Fruit fly (Drosophila melanogaster) whole organism, wandering third instar larva: Measurements from ENCODE around the gene Wee1.

Experiments used
- Dif ChIP-seq: fragments of 200-275, 200-300 bp; sonication (Bioruptor generic); optimal IDR thresholded peaks from 2 replicates; lab custom pipeline; 2018; ENCODE audit warnings: missing biosample characterization, missing genetic modification characterization; ENCODE audit not compliant: partially characterized antibody
- HLH106 ChIP-seq: fragments of 200-800 bp; optimal IDR thresholded peaks from 3 replicates; lab custom pipeline; 2019; ENCODE audit warnings: missing biosample characterization, mild to moderate bottlenecking, missing genetic modification characterization, moderate library complexity
- Myc ChIP-seq: fragments of >200 bp; optimal IDR thresholded peaks from 2 replicates; lab custom pipeline; 2017
- OdsH ChIP-seq: fragments of 200-800 bp; sonication (Bioruptor generic); optimal IDR thresholded peaks from 2 replicates; lab custom pipeline; 2016; ENCODE audit warnings: missing biosample characterization, mild to moderate bottlenecking, missing genetic modification characterization
- fru ChIP-seq: fragments of 200-800 bp; sonication (Bioruptor generic); optimal IDR thresholded peaks from 3 replicates; lab custom pipeline; 2016; ENCODE audit warnings: missing biosample characterization, mild to moderate bottlenecking, missing genetic modification characterization
- psq ChIP-seq: fragments of 200-800 bp; sonication (Bioruptor generic); optimal IDR thresholded peaks from 3 replicates; lab custom pipeline; 2017; ENCODE audit warnings: missing biosample characterization, mild to moderate bottlenecking, missing genetic modification characterization, moderate library complexity
- sage ChIP-seq: fragments of 200-800 bp; sonication (Bioruptor generic); optimal IDR thresholded peaks from 2 replicates; lab custom pipeline; 2016; ENCODE audit warnings: missing biosample characterization, mild to moderate bottlenecking, missing genetic modification characterization

- TF ChIP-seq HLH106 (no peak), sage (no peak), fru (no peak), Myc (lab: Kevin White, UChicago) (no peak), OdsH (GFP tag; lab: Kevin White, UChicago) (no peak), psq (no peak), Dif (GFP tag; lab: Kevin White, UChicago) (no peak)
Observed at dm6 chr2L:6868178-6868867, 45.6 kb downstream of the Wee1 start.
